Fruit fly (Drosophila melanogaster) whole organism, embryonic: ENCODE data around the gene CG42810.
A peak's percentile ranks its signal among the peaks of the same experiment; 100 is the strongest.

Source experiments
- Asciz ChIP-seq: fragments of 200-800 bp; sonication (Bioruptor generic); optimal IDR thresholded peaks from 2 replicates; lab custom pipeline; 2017; ENCODE audit warnings: missing biosample characterization, mild to moderate bottlenecking, missing genetic modification characterization, missing genetic modification reagents
- Atf6 ChIP-seq: fragments of 200-800 bp; sonication (Bioruptor generic); IDR thresholded peaks from 2 replicates; pipeline ENCODE4 v1.3.6; 2022; ENCODE audit warnings: missing biosample characterization, missing genetic modification characterization
- Bdp1 ChIP-seq: fragments of 200-800 bp; sonication (Bioruptor generic); optimal IDR thresholded peaks from 3 replicates; lab custom pipeline; 2016; ENCODE audit warnings: missing biosample characterization, missing genetic modification characterization
- C15 ChIP-seq: fragments of 200-800 bp; sonication (Bioruptor generic); IDR thresholded peaks from 3 replicates; pipeline ENCODE4 v1.3.6; 2022; ENCODE audit warnings: missing biosample characterization, missing genetic modification characterization
- CG10462 ChIP-seq: fragments of 200-800 bp; sonication (Bioruptor generic); optimal IDR thresholded peaks from 2 replicates; lab custom pipeline; 2016; ENCODE audit warnings: missing biosample characterization, missing genetic modification characterization
- CG11247 ChIP-seq: fragments of 200-800 bp; sonication (Bioruptor generic); IDR thresholded peaks from 2 replicates; pipeline ENCODE4 v1.3.6; 2022; ENCODE audit warnings: missing biosample characterization, missing genetic modification characterization
- CG11398 ChIP-seq: fragments of 200-800 bp; sonication (Bioruptor generic); optimal IDR thresholded peaks from 2 replicates; lab custom pipeline; 2016; ENCODE audit warnings: missing biosample characterization, missing genetic modification characterization
- CG11560 ChIP-seq: fragments of 200-800 bp; sonication (Bioruptor generic); IDR thresholded peaks from 3 replicates; pipeline ENCODE4 v1.3.6; 2022; ENCODE audit warnings: missing biosample characterization, missing genetic modification characterization
- CG12104 ChIP-seq: fragments of 200-800 bp; sonication (Bioruptor generic); optimal IDR thresholded peaks from 3 replicates; lab custom pipeline; 2016; ENCODE audit warnings: missing biosample characterization, missing genetic modification characterization
- CG12219 ChIP-seq: fragments of 200-800 bp; sonication (Bioruptor generic); optimal IDR thresholded peaks from 3 replicates; lab custom pipeline; 2018; ENCODE audit warnings: missing biosample characterization, mild to moderate bottlenecking, missing genetic modification characterization
- CG12299 ChIP-seq: fragments of 200-800 bp; sonication (Bioruptor generic); optimal IDR thresholded peaks from 2 replicates; lab custom pipeline; 2018; ENCODE audit warnings: missing biosample characterization, mild to moderate bottlenecking, missing genetic modification characterization
- CG12769 ChIP-seq: fragments of 200-800 bp; sonication (Bioruptor generic); optimal IDR thresholded peaks from 2 replicates; lab custom pipeline; 2019; ENCODE audit warnings: missing biosample characterization, mild to moderate bottlenecking, missing genetic modification characterization, moderate library complexity
- CG14050 ChIP-seq: fragments of 200-800 bp; sonication (Bioruptor generic); IDR thresholded peaks from 3 replicates; pipeline ENCODE4 v1.3.6; 2022; ENCODE audit warnings: missing biosample characterization, missing genetic modification characterization
- CG14667 ChIP-seq: fragments of 200-800 bp; sonication (Bioruptor generic); IDR thresholded peaks from 2 replicates; pipeline ENCODE4 v1.3.6; 2022; ENCODE audit warnings: missing biosample characterization, missing genetic modification characterization
- CG15479 ChIP-seq: fragments of 200-800 bp; sonication (Bioruptor generic); optimal IDR thresholded peaks from 3 replicates; lab custom pipeline; 2019; ENCODE audit warnings: missing biosample characterization, mild to moderate bottlenecking, missing genetic modification characterization, moderate library complexity
- CG15514 ChIP-seq: fragments of 200-800 bp; sonication (Bioruptor generic); optimal IDR thresholded peaks from 3 replicates; lab custom pipeline; 2017; ENCODE audit warnings: missing biosample characterization, missing genetic modification characterization, mild to moderate bottlenecking, moderate library complexity, missing genetic modification reagents
- CG2678 ChIP-seq: fragments of 200-800 bp; sonication (Bioruptor generic); optimal IDR thresholded peaks from 3 replicates; lab custom pipeline; 2019; ENCODE audit warnings: missing biosample characterization, mild to moderate bottlenecking, missing genetic modification characterization, moderate library complexity
- CG3407 ChIP-seq: fragments of 200-800 bp; sonication (Bioruptor generic); optimal IDR thresholded peaks from 2 replicates; lab custom pipeline; 2018; ENCODE audit warnings: missing biosample characterization, mild to moderate bottlenecking, missing genetic modification characterization
- CG3726 ChIP-seq: fragments of 200-800 bp; sonication (Bioruptor generic); IDR thresholded peaks from 3 replicates; pipeline ENCODE4, ENCODE4 v1.3.6; 2022; ENCODE audit warnings: missing biosample characterization, missing genetic modification characterization
- CG4360 ChIP-seq: fragments of 200-800 bp; sonication (Bioruptor generic); IDR thresholded peaks from 2 replicates; pipeline ENCODE4 v1.3.6; 2022; ENCODE audit warnings: missing biosample characterization, missing genetic modification characterization
- CG43689 ChIP-seq: fragments of 200-800 bp; sonication (Bioruptor generic); IDR thresholded peaks from 2 replicates; pipeline ENCODE4 v1.3.6; 2022; ENCODE audit warnings: missing biosample characterization, missing genetic modification characterization
- CG4617 ChIP-seq: fragments of 200-800 bp; sonication (Bioruptor generic); optimal IDR thresholded peaks from 3 replicates; lab custom pipeline; 2016; ENCODE audit warnings: missing biosample characterization, missing genetic modification characterization, borderline replicate concordance
- CG6175 ChIP-seq: fragments of 200-800 bp; sonication (Bioruptor generic); IDR thresholded peaks from 3 replicates; pipeline ENCODE4 v1.3.6; 2022; ENCODE audit warnings: missing biosample characterization, missing genetic modification characterization
- CG8089 ChIP-seq: fragments of 200-800 bp; sonication (Bioruptor generic); optimal IDR thresholded peaks from 3 replicates; lab custom pipeline; 2016; ENCODE audit warnings: missing biosample characterization, missing genetic modification characterization
- CG8281 ChIP-seq: fragments of 200-800 bp; sonication (Bioruptor generic); optimal IDR thresholded peaks from 2 replicates; lab custom pipeline; 2018; ENCODE audit warnings: missing biosample characterization, mild to moderate bottlenecking, missing genetic modification characterization, moderate library complexity
- CG8359 ChIP-seq: fragments of 200-800 bp; sonication (Bioruptor generic); optimal IDR thresholded peaks from 2 replicates; lab custom pipeline; 2017; ENCODE audit warnings: missing biosample characterization, mild to moderate bottlenecking, missing genetic modification characterization, borderline replicate concordance
- MESR4 ChIP-seq: fragments of 200-800 bp; sonication (Bioruptor generic); optimal IDR thresholded peaks from 2 replicates; lab custom pipeline; 2018; ENCODE audit warnings: missing biosample characterization, mild to moderate bottlenecking, missing genetic modification characterization, moderate library complexity
- Nf-YC ChIP-seq: fragments of 200-800 bp; optimal IDR thresholded peaks from 3 replicates; lab custom pipeline; 2019; ENCODE audit warnings: missing biosample characterization, mild to moderate bottlenecking, missing genetic modification characterization, moderate library complexity
- Sox100B ChIP-seq: fragments of 200-800 bp; sonication (Bioruptor generic); optimal IDR thresholded peaks from 3 replicates; lab custom pipeline; 2018; ENCODE audit warnings: missing biosample characterization, mild to moderate bottlenecking, missing genetic modification characterization
- Taf1 ChIP-seq: fragments of 200-800 bp; sonication (Bioruptor generic); IDR thresholded peaks from 2 replicates; pipeline ENCODE4 v1.3.6; 2022; ENCODE audit warnings: missing biosample characterization, missing genetic modification characterization
- aop ChIP-seq: fragments of 200-800 bp; sonication (Bioruptor generic); IDR thresholded peaks from 2 replicates; pipeline ENCODE4 v1.3.6; 2022; ENCODE audit warnings: missing biosample characterization, missing genetic modification characterization
- ap ChIP-seq: fragments of 200-800 bp; sonication (Bioruptor generic); IDR thresholded peaks from 2 replicates; pipeline ENCODE4 v1.3.6; 2022; ENCODE audit warnings: missing biosample characterization, missing genetic modification characterization
- ash1 ChIP-seq: fragments of 200-800 bp; sonication (Bioruptor generic); optimal IDR thresholded peaks from 2 replicates; lab custom pipeline; 2018; ENCODE audit warnings: missing biosample characterization, mild to moderate bottlenecking, missing genetic modification characterization
- bbx ChIP-seq: fragments of 200-800 bp; sonication (Bioruptor generic); IDR thresholded peaks from 2 replicates; pipeline ENCODE4 v1.3.6; 2022; ENCODE audit warnings: missing biosample characterization, missing genetic modification characterization; ENCODE audit not compliant: partially characterized antibody
- bsh ChIP-seq, 2 experiments: fragments of 200-800 bp; sonication (Bioruptor generic); optimal IDR thresholded peaks; 2 replicates each; lab custom pipeline; 2017 to 2018; ENCODE audit warnings: mild to moderate bottlenecking in 2 of 2, missing biosample characterization in 2 of 2, missing genetic modification characterization in 2 of 2, moderate library complexity in 1 of 2
- croc ChIP-seq: fragments of 200-800 bp; sonication (Bioruptor generic); conservative IDR thresholded peaks from 3 replicates; pipeline ENCODE4 v1.3.6; 2022; ENCODE audit warnings: missing biosample characterization, missing genetic modification characterization
- dm ChIP-seq: fragments of 200-800 bp; sonication (Bioruptor generic); optimal IDR thresholded peaks from 3 replicates; lab custom pipeline; 2016; ENCODE audit warnings: missing biosample characterization, missing genetic modification characterization
- esg ChIP-seq: fragments of 200-800 bp; sonication (Bioruptor generic); conservative IDR thresholded peaks from 2 replicates; pipeline ENCODE4 v1.3.6; 2022; ENCODE audit warnings: missing biosample characterization, missing genetic modification characterization
- gcm2 ChIP-seq: fragments of 200-800 bp; sonication (Bioruptor generic); optimal IDR thresholded peaks from 2 replicates; lab custom pipeline; 2016; ENCODE audit warnings: missing biosample characterization, missing genetic modification characterization
- grau ChIP-seq: fragments of 200-800 bp; optimal IDR thresholded peaks from 3 replicates; lab custom pipeline; 2019; ENCODE audit warnings: missing biosample characterization, mild to moderate bottlenecking, missing genetic modification characterization, moderate library complexity
- ham ChIP-seq: fragments of 200-800 bp; sonication (Bioruptor generic); IDR thresholded peaks from 2 replicates; pipeline ENCODE4 v1.3.6; 2022; ENCODE audit warnings: missing biosample characterization, missing genetic modification characterization
- mld ChIP-seq: fragments of 200-800 bp; sonication (Bioruptor generic); IDR thresholded peaks from 3 replicates; pipeline ENCODE4 v1.3.6; 2022; ENCODE audit warnings: missing biosample characterization, missing genetic modification characterization; ENCODE audit not compliant: partially characterized antibody
- nerfin-1 ChIP-seq: fragments of 200-800 bp; sonication (Bioruptor generic); optimal IDR thresholded peaks from 3 replicates; lab custom pipeline; 2019; ENCODE audit warnings: missing biosample characterization, mild to moderate bottlenecking, missing genetic modification characterization, moderate library complexity
- sens-2 ChIP-seq: fragments of 200-800 bp; sonication (Bioruptor generic); IDR thresholded peaks from 2 replicates; pipeline ENCODE4 v1.3.6; 2022; ENCODE audit warnings: missing biosample characterization, missing genetic modification characterization
- slou ChIP-seq: fragments of 200-800 bp; sonication (Bioruptor generic); optimal IDR thresholded peaks from 3 replicates; lab custom pipeline; 2016; ENCODE audit warnings: missing biosample characterization, missing genetic modification characterization
- stc ChIP-seq: fragments of 200-800 bp; sonication (Bioruptor generic); IDR thresholded peaks from 2 replicates; pipeline ENCODE4 v1.3.6; 2022; ENCODE audit warnings: missing biosample characterization, missing genetic modification characterization
- tin ChIP-seq: fragments of 200-800 bp; sonication (Bioruptor generic); optimal IDR thresholded peaks from 3 replicates; lab custom pipeline; 2016; ENCODE audit warnings: missing biosample characterization, missing genetic modification characterization
- tx ChIP-seq: fragments of 200-800 bp; sonication (Bioruptor generic); optimal IDR thresholded peaks from 2 replicates; lab custom pipeline; 2016; ENCODE audit warnings: missing biosample characterization, missing genetic modification characterization
- zen2 ChIP-seq: fragments of 200-800 bp; sonication (Bioruptor generic); IDR thresholded peaks from 3 replicates; pipeline ENCODE4 v1.3.6; 2022; ENCODE audit warnings: missing biosample characterization, missing genetic modification characterization; ENCODE audit not compliant: partially characterized antibody

Gene CG42810

DNA sequence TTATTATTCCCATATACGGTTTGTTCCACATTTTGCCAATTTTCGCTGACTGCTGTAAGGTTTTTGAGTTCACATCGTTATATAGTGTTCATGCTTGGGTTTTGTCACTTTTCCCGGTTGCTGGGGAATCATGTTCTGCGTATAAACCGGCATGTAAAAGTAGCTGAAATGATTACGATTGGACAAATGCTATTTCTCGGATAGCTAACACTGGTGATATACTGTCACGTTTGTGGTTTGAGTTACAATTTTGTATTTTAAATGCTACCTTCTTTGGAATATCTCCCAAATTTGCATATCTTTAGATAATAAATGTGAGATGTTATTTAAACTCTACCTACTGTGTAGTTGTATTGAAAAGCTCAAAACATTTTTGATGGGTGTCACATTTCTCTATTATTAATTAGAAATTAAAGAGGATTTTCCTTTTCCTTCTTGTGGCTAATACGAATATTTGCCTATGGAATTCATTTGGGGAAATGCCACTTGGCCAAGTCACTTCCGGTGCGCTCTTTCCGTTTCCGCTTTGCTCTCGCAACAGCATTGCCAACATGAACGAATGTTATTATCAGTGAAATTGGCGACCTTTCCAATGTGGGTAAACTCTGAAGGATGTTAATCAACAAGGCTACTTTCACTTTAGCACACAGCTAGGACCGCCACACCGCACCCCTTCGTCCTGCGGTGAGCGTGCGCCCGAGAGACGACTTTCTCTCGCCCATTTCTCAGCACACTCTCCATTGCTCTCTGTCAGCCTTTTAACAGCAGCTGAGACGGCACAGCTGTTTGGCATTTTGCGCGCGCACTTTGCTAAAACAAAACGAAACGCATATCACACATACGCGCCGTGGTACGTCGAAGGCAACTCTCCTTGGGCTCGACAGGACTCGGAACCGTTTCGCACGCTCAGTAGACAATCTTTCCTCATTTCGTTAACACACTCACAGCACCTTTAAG, 44.7 kb upstream of the CG42810 start, which contains the start of the genes CG16956, CG42784 and CG43850 (continued):
- TF ChIP-seq aop (GFP tag; lab: Robert Waterston, UW), result no peak
- no peak; the same call in 1 of the 2 replicates for TF ChIP-seq CG11247
- no peak for TF ChIP-seq CG4617 (GFP tag; lab: Kevin White, UChicago)
- peak; percentile 46; the same call in 1 of the 2 replicates for TF ChIP-seq CG43689 (GFP tag; lab: Robert Waterston, UW)
- TF ChIP-seq Sox100B (GFP tag; lab: Kevin White, UChicago), result peak; percentile 54
- TF ChIP-seq CG4360 (GFP tag; lab: Robert Waterston, UW), result no peak
- TF ChIP-seq CG3407, result no peak
- 0 out of 3 replicates have a peak, but pooled peaks have one; percentile 31 for TF ChIP-seq CG14050
- no peak for TF ChIP-seq ham (GFP tag; lab: Robert Waterston, UW)
- TF ChIP-seq bsh (GFP tag; optimal IDR thresholded peaks at IDR 0.05; lab: Kevin White, UChicago), result no peak
- TF ChIP-seq gcm2, result no peak
- TF ChIP-seq croc (GFP tag; lab: Robert Waterston, UW), result no peak
- TF ChIP-seq tin (GFP tag; lab: Kevin White, UChicago), result no peak
- no peak for TF ChIP-seq CG11560 (tag; lab: Robert Waterston, UW)
- TF ChIP-seq dm (GFP tag; lab: Kevin White, UChicago), result no peak
- TF ChIP-seq CG14667 (GFP tag; lab: Robert Waterston, UW), result no peak
- TF ChIP-seq CG2678 (tag; lab: Kevin White, UChicago), result no peak
- TF ChIP-seq Bdp1 (GFP tag; lab: Kevin White, UChicago), result no peak
- TF ChIP-seq Asciz (GFP tag; lab: Kevin White, UChicago), result peak; percentile 68
- TF ChIP-seq tx, result no peak
- no peak for TF ChIP-seq ap
- TF ChIP-seq CG8089 (GFP tag; lab: Kevin White, UChicago), result peak; percentile 13
- TF ChIP-seq grau (tag; lab: Kevin White, UChicago), result peak; percentile 57
- TF ChIP-seq slou (GFP tag; lab: Kevin White, UChicago), result no peak
- TF ChIP-seq CG8359 (GFP tag; lab: Kevin White, UChicago), result no peak
- no peak for TF ChIP-seq stc (GFP tag; lab: Robert Waterston, UW)
- peak; percentile 49 for TF ChIP-seq Nf-YC (tag; lab: Kevin White, UChicago)
- peak; percentile 11 for TF ChIP-seq MESR4 (GFP tag; lab: Kevin White, UChicago)
- TF ChIP-seq C15, result no peak
- TF ChIP-seq CG3726 (GFP tag; lab: Robert Waterston, UW), result no peak
- TF ChIP-seq bbx (GFP tag; lab: Robert Waterston, UW), result no peak
- TF ChIP-seq CG11398 (GFP tag; lab: Kevin White, UChicago), result no peak
- TF ChIP-seq CG10462 (GFP tag; lab: Kevin White, UChicago), result no peak
- TF ChIP-seq CG12219, result peak; percentile 75
- no peak for TF ChIP-seq CG15479 (GFP tag; lab: Kevin White, UChicago)
- peak; percentile 30 for TF ChIP-seq CG12104 (GFP tag; lab: Kevin White, UChicago)
- peak; percentile 87 for TF ChIP-seq CG15514
- no peak for TF ChIP-seq nerfin-1
- peak; percentile 20; the same call in 1 of the 2 replicates for TF ChIP-seq sens-2
- TF ChIP-seq esg (GFP tag; lab: Robert Waterston, UW), result no peak
- no peak for TF ChIP-seq CG6175 (GFP tag; lab: Robert Waterston, UW)
- peak; percentile 82 for TF ChIP-seq CG12299 (tag; lab: Kevin White, UChicago)
- TF ChIP-seq mld (GFP tag; lab: Robert Waterston, UW), result no peak
- TF ChIP-seq zen2 (GFP tag; lab: Robert Waterston, UW), result no peak
- TF ChIP-seq CG12769, result no peak
- TF ChIP-seq Taf1 (GFP tag; lab: Robert Waterston, UW), result no peak
- TF ChIP-seq Atf6, result peak; percentile 64
- TF ChIP-seq CG8281 (tag; lab: Kevin White, UChicago), result peak; percentile 11
- TF ChIP-seq ash1 (GFP tag; lab: Kevin White, UChicago), result peak; percentile 24
